Worm (Caenorhabditis elegans) whole organism, L4/young adult: Measurements from ENCODE around the gene R05F9.9.

Experiments used
- dao-5 ChIP-seq: sonication (generic microtip); optimal IDR thresholded peaks from 2 replicates; lab custom pipeline; 2016; ENCODE audit warnings: missing genotype, missing genetic modification characterization, moderate library complexity, missing compliant biosample characterization
- him-1 ChIP-seq: sonication (generic microtip); optimal IDR thresholded peaks from 2 replicates; lab custom pipeline; 2016; ENCODE audit warnings: missing genotype, missing genetic modification reagents, missing genetic modification characterization, missing compliant biosample characterization

- TF ChIP-seq him-1 (tag; lab: Kevin White, UChicago) (peak; percentile 0), dao-5 (tag; lab: Kevin White, UChicago) (no peak)
Measured at ce11 chrII:4855489-4855888, 46.4 kb downstream of the R05F9.9 start.
